Fruit fly (Drosophila melanogaster) Kc167 (cell line): ENCODE data around the gene CG13054.

ENCODE experiments used
- Myc ChIP-seq: fragments of >200 bp; optimal IDR thresholded peaks from 2 replicates; lab custom pipeline; 2017; ENCODE audit warnings: missing external identifiers
- Sin3A ChIP-seq: fragments of >200 bp; optimal IDR thresholded peaks from 2 replicates; lab custom pipeline; 2018; ENCODE audit warnings: missing external identifiers
- h ChIP-seq: fragments of >200 bp; optimal IDR thresholded peaks from 3 replicates; lab custom pipeline; 2018; ENCODE audit warnings: missing external identifiers
- insv ChIP-seq: fragments of >200 bp; optimal IDR thresholded peaks from 3 replicates; lab custom pipeline; 2018; ENCODE audit warnings: missing external identifiers
- psq ChIP-seq: fragments of >200 bp; optimal IDR thresholded peaks from 2 replicates; lab custom pipeline; 2017; ENCODE audit warnings: missing external identifiers
- ttk ChIP-seq: sonication (Bioruptor generic); optimal IDR thresholded peaks from 2 replicates; lab custom pipeline; 2017; ENCODE audit warnings: missing external identifiers

CG13054 gene

DNA sequence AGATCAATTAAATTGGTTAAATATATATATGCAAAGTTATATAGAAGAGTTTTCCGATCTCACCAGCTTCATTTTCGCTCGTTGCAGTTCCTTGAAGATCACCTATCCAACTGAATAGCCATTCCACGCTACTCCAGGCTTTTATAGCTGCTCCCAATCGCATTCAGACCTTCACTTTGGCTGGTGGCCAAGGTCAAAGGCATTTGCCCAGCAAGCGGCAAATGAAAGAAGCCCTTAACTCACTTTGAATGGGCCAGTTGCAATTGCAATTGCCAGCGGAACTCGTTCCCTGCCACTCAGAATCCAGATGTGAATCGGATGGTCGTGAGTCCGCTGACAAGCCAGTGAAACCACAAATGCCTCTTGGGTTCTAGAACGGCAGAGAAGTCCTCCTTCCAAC lies 4.5 kb upstream of the CG13054 start, which contains the start of gene CG34247:
Gene CG34247, minus strand, starts transcription at position 101 of the 400 bp plus-strand sequence.
- no peak for TF ChIP-seq psq (lab: Kevin White, UChicago)
- no peak for TF ChIP-seq ttk
- TF ChIP-seq h = no peak
- no peak for TF ChIP-seq insv
- TF ChIP-seq Myc (lab: Kevin White, UChicago) = no peak
- TF ChIP-seq Sin3A (lab: Kevin White, UChicago) = no peak

DNA sequence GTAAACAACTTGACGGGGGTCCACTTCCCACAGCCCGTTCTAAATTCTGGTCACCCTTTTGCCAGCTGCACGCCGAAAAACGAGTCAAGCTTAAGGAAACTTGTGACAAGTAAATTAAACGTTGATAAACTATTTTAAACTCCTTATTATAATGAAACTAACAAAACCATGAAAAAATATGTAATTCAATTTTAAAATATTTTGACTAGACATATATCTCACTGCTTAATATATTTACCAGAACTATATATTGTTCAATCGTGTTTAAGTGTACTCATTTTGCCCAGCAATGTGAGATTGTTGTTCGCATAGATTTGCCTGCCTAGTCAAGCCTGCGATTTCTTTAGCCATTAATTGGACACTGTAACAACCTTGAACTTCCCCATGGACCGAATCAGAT lies 2.6 kb upstream of the CG13054 start, which contains the start of gene CG13053:
Gene CG13053, minus strand, starts transcription at position 171 of the 400 bp plus-strand sequence.
- TF ChIP-seq ttk = no peak
- no peak for TF ChIP-seq h
- no peak for TF ChIP-seq Sin3A (lab: Kevin White, UChicago)
- TF ChIP-seq psq (lab: Kevin White, UChicago) = no peak
- no peak for TF ChIP-seq insv
- TF ChIP-seq Myc (lab: Kevin White, UChicago) = no peak

DNA sequence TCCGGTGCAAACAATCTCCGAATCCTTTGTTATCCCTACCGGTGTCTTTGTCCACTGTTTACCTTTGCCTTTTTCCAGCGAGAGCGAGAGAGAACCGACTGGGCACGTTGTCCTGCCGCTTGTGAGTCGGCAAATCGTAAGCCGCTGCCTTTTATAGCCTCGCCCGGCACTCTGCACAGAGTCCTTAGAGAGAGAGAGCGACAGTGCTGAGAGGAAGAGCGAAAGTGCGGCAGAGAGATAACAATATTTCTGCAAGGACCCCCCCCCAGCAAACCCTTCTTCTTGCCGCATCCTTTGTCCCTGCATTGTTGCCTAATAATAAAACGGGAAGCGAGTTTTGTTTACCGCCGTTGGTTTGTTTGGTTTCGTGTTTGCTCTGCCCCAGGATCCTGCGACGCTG lies 4.7 kb downstream of the CG13054 start, which contains the start of gene CG13055:
Gene CG13055, minus strand, starts transcription at position 101 of the 400 bp plus-strand sequence.
- TF ChIP-seq h (no peak), psq (lab: Kevin White, UChicago) (no peak), ttk (no peak), insv (no peak), Myc (lab: Kevin White, UChicago) (no peak), Sin3A (lab: Kevin White, UChicago) (no peak)

DNA sequence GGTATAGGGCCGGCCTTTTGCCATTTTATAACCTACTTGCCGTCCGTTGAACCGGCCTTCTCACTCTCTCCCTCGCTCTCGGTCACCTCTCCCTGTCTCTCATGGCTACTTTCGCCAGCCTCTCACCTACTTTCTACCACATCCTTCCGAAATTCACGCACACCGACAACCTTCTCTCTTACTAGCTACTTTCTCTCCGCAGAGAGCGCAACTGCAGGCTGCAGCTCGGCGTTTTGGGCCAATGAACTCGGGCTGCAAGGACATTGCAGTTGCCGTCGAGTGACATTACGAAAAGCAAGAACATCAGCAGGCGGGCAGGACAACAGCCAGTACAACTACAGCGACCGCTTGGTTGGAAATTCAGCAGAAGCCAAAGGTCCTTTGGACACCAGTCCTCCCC lies 15.7 kb downstream of the CG13054 start:
- TF ChIP-seq Sin3A (lab: Kevin White, UChicago) = no peak
- no peak for TF ChIP-seq h
- no peak for TF ChIP-seq insv
- no peak for TF ChIP-seq ttk
- TF ChIP-seq Myc (lab: Kevin White, UChicago) = no peak
- no peak for TF ChIP-seq psq (lab: Kevin White, UChicago)

DNA sequence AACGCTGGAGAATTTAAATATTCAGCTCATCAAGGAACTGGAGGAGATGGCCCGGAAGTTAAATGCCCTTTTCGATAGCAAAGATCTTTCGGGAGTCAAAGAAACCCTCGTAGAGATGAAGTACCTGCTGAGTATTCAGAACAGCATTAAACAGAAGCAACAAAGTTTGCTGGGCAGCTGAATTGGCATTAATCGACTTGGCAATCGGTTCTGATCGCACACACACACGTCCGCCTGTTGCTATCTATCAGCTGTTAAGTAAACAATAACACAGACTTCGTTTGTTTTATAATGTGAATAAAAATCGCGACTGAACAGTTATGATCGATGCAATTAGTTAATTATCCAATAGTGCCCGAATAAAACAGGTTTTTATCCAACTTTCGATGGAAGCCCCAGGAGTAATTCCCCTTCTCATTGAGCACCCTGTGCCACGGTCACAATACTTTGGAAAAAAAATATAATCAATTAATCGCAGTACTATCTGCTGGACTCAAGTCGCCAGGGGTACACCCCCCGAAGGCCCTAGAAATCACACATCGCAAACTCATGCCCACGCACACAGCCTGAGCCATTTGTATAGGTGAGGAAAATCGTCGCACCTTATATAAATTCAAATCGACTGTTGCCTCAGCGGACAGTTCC lies 23.0 kb downstream of the CG13054 start:
- no peak for TF ChIP-seq Sin3A (lab: Kevin White, UChicago)
- TF ChIP-seq h = no peak

DNA sequence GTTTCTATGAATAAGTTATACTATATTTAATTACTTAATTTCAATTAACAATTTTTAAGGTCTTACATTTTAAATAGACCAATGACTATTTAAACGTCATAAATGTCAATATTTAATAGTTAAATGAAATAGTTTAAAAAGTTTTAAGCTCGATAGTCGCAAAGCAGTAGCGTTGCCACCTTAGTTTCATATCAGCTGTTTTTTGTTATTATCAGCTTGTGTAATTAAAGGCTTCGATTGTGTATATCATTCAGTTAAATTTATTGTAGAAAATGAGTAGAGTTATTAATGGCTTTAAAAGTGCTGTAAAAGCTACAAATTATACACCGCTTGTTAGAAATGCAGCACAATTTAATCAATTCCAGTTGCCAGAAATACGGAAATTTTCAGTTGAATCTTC lies 24.1 kb downstream of the CG13054 start, which contains the start of gene Hsc20:
Gene Hsc20, plus strand, starts transcription at position 204 of the 400 bp plus-strand sequence.
- no peak for TF ChIP-seq h
- TF ChIP-seq psq (lab: Kevin White, UChicago) = no peak
- TF ChIP-seq insv = no peak
- TF ChIP-seq Sin3A (lab: Kevin White, UChicago) = no peak
- TF ChIP-seq ttk = no peak
- no peak for TF ChIP-seq Myc (lab: Kevin White, UChicago)

DNA sequence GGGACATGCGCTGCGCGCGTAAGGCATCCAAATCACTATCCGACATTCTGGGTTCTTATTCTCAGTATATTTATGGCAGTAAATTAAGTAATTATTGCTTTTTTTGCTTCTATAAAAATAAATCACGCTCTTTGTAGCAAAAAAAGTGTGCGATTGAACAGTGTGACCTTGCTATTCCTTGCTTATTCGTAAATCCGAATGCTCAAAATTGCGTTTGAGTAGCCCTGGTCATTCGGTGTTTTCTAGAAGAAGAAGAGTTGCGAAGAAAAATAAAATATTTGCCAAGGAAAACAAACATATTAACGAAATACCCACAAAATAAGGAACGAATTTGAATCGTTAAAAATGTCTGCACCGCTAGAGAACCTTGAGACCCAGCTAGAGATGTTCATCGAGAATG lies 25.1 kb downstream of the CG13054 start, which contains the start of the genes PDCD-5 and MED10:
Gene PDCD-5, minus strand, starts transcription at position 182 of the 400 bp plus-strand sequence.
Gene MED10, plus strand, starts transcription at position 228 of the 400 bp plus-strand sequence.
- TF ChIP-seq Myc (lab: Kevin White, UChicago) = no peak
- no peak for TF ChIP-seq ttk

DNA sequence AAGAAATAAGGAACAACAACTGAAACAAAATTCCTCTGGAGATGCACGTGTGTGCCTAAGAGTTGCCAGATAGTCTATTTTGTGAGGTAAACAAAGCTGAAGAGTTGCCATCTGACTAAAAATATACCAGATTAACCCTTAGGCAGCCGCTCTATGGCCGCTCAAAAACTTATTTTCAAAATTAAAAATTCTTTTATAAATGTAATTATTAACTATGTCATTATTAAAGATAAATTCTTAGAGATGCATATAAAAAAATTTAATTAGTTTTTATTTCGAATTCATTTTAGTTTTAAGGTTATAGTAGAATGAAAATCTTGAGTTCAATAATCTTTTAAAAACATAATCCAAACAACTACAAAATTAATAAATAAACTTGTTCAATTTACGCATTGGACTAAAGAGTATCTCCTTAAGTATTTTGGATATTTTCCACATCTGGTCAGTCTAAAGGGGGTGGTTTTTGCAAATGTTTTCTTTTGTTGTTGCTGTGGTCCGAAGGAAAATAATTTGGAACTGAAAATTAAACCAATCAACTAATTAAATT lies 28.3 kb downstream of the CG13054 start, which contains the start of gene Tmx3:
Gene Tmx3, plus strand, starts transcription at position 442 of the 547 bp plus-strand sequence.
- no peak for TF ChIP-seq psq (lab: Kevin White, UChicago)
- TF ChIP-seq insv = no peak
- TF ChIP-seq ttk = no peak
- TF ChIP-seq h = no peak
- no peak for TF ChIP-seq Sin3A (lab: Kevin White, UChicago)
- TF ChIP-seq Myc (lab: Kevin White, UChicago) = no peak

DNA sequence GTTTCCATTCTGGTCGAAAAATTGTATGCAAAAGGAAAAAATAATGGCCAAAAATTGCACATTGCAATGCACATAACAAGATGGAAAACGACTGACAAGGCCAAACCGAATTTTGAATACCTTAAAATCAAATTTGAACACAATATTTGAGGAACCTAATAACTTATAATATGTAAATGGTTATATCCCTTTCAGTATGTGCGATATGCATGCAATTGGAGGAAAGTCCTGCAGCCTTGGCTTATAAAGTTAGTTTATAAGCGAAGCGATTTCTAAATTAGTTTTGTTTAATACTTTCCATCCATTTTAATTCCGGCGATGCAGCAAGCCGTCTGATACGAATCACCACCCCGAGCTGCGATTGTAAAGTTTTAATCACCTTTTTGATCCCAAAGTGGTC lies 31.8 kb downstream of the CG13054 start:
- no peak for TF ChIP-seq h
- TF ChIP-seq Myc (lab: Kevin White, UChicago) = no peak
- no peak for TF ChIP-seq ttk
- no peak for TF ChIP-seq Sin3A (lab: Kevin White, UChicago)

DNA sequence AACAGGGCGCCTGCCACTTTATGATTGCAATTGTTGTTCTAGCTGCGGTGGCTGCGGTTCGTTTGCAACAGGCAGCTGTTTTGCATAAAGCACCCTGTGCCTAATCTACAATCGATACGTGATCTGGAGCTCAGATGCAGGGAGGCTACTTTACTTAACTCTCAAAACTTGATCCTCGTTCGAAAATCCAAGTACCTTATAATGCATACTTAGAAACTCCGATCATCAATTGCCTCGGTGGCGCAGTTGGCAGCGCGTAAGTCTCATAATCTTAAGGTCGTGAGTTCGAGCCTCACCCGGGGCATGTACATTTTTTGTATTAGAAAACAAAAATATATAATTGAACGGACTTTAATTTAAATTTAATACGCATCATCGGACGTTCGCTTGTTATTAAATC lies 35.2 kb downstream of the CG13054 start:
- no peak for TF ChIP-seq Myc (lab: Kevin White, UChicago)
- no peak for TF ChIP-seq h
- TF ChIP-seq ttk = no peak
- no peak for TF ChIP-seq Sin3A (lab: Kevin White, UChicago)
- TF ChIP-seq insv = no peak
- TF ChIP-seq psq (lab: Kevin White, UChicago) = no peak

DNA sequence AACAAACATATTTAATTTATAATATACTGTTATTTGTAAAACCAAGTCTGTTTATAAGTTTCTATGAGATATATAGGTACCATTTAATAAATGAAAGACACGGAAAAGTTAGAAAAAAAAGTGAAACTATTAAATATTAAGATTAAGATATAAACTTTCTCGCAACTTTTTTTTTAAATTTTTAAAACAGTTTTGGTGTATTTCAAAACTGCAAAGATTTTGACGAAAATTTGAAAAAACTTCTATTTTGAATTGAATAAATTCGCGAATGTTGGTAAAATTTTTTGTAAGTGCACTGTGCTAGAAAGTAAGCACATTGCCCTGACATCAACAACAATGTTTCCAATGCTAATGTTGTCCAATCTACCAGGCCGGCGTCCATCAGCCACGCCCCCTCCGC lies 35.7 kb downstream of the CG13054 start:
- TF ChIP-seq Myc (lab: Kevin White, UChicago) (no peak), h (no peak), Sin3A (lab: Kevin White, UChicago) (no peak), insv (no peak), ttk (no peak), psq (lab: Kevin White, UChicago) (no peak)

DNA sequence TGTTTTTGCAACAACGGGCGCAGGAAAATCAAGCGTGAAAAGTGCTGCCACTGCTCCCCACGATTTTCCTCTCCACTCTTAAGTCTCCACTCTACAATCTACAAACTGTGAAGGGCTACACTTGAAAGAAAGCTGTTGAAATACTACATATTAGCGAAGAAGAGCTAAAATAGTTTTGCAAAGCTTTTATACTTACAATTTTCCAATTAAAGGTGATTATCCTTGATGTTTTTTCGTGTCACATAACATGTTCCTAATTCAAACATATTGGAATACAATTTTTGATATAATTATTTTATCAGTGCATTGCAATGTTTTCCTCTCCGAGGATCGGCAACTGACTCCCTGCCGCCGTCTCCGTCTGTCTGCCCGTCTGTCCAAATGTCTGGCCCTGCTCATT lies 39.1 kb downstream of the CG13054 start:
- TF ChIP-seq psq (lab: Kevin White, UChicago) = no peak
- no peak for TF ChIP-seq insv
- no peak for TF ChIP-seq Myc (lab: Kevin White, UChicago)
- no peak for TF ChIP-seq Sin3A (lab: Kevin White, UChicago)
- TF ChIP-seq ttk = no peak
- no peak for TF ChIP-seq h

DNA sequence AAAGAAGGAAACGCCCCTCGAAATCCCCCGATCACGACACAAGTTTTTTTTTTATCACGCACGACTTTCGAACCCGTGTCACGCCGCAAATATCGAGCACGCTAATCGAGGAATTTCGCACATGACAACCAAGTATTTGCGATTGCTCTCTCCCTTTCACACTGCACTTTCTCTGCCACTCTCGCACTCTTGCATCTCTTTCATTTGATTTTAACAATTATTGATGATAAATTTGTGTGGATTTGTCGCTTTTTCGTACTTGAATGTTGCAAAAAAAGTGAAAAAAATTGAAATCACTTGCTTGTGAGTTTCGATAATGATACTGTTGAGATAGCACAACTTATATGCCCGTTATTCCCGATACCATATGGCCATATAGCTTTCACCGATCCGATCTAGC lies 39.8 kb downstream of the CG13054 start, which contains the start of gene CG13073:
Gene CG13073, minus strand, starts transcription at position 101 of the 400 bp plus-strand sequence.
- TF ChIP-seq Myc (lab: Kevin White, UChicago) (no peak), h (no peak), ttk (no peak), psq (lab: Kevin White, UChicago) (no peak), Sin3A (lab: Kevin White, UChicago) (no peak), insv (no peak)
